Worm (Caenorhabditis elegans): ENCODE results near the gene F46H5.7.

F46H5.7 gene

ce11 chrX:7220209-7220608 is 22.6 kb downstream of the F46H5.7 start:
- TF ChIP-seq aha-1 (tag): peak; percentile 29
- TF ChIP-seq D1046.2 (GFP tag; IDR thresholded peaks at IDR 0.05): no peak

ce11 chrX:7217704-7218479 is 24.9 kb downstream of the F46H5.7 start, which contains the start of gene syd-9:
Gene syd-9 (plus strand): TSS chrX:7218097.
- TF ChIP-seq hlh-30 (tag; optimal IDR thresholded peaks at IDR 0.05; ENCODE audit: insufficient read depth): peak; percentile 19
- peak; percentile 5 for TF ChIP-seq rbr-2 (tag; optimal IDR thresholded peaks at IDR 0.05)
- TF ChIP-seq aha-1 (tag): peak; percentile 92
- TF ChIP-seq F37D6.2 (tag; optimal IDR thresholded peaks at IDR 0.05): peak; percentile 29
- no peak for TF ChIP-seq mdt-29 (GFP tag; IDR thresholded peaks at IDR 0.05)
- TF ChIP-seq D1046.2 (GFP tag; IDR thresholded peaks at IDR 0.05): no peak
- TF ChIP-seq ctbp-1 (GFP tag; IDR thresholded peaks at IDR 0.05): 0 out of 2 replicates have a peak, but pooled peaks have one; percentile 23
- 0 out of 2 replicates have a peak, but pooled peaks have one; percentile 21 for TF ChIP-seq lim-7 (GFP tag; IDR thresholded peaks at IDR 0.05)
- peak; percentile 45; the same call in 1 of the 2 replicates for TF ChIP-seq egl-43 (GFP tag; IDR thresholded peaks at IDR 0.05)
- peak; percentile 95 for TF ChIP-seq set-16 (GFP tag; IDR thresholded peaks at IDR 0.05)

- TF ChIP-seq php-3 (GFP tag; IDR thresholded peaks at IDR 0.05): no peak
- TF ChIP-seq nhr-102 (tag; optimal IDR thresholded peaks at IDR 0.05): no peak
- TF ChIP-seq duxl-1 (tag; optimal IDR thresholded peaks at IDR 0.05; ENCODE audit: poor library complexity): no peak
Observed at ce11 chrX:7211405-7211804, 31.4 kb downstream of the F46H5.7 start, which contains the start of gene spp-22. Gene spp-22 (plus strand): TSS chrX:7211705.

- TF ChIP-seq mdt-29 (GFP tag; IDR thresholded peaks at IDR 0.05) (no peak), nhr-11 (tag; optimal IDR thresholded peaks at IDR 0.05) (peak; percentile 6), hlh-11 (tag; optimal IDR thresholded peaks at IDR 0.05) (peak; percentile 44), mxl-3 (GFP tag; optimal IDR thresholded peaks at IDR 0.05) (peak; percentile 32), dmd-6 (GFP tag; IDR thresholded peaks at IDR 0.05) (no peak), fkh-10 (GFP tag; optimal IDR thresholded peaks at IDR 0.05) (no peak), hlh-30 (tag; optimal IDR thresholded peaks at IDR 0.05; ENCODE audit: insufficient read depth) (peak; percentile 15)
Observed at ce11 chrX:7210467-7211107, 32.2 kb downstream of the F46H5.7 start.

ce11 chrX:7209151-7209550 is 33.6 kb downstream of the F46H5.7 start:
- TF ChIP-seq lin-15B (tag; optimal IDR thresholded peaks at IDR 0.05) (no peak), aha-1 (tag) (peak; percentile 34), arid-1 (GFP tag; conservative IDR thresholded peaks at IDR 0.05) (no peak), F10B5.3 (tag; optimal IDR thresholded peaks at IDR 0.05) (no peak), attf-4 (tag; optimal IDR thresholded peaks at IDR 0.05) (no peak), nhr-25 (tag; optimal IDR thresholded peaks at IDR 0.05; ENCODE audit: borderline replicate concordance, insufficient read depth) (no peak)

- TF ChIP-seq dmd-9 (GFP tag; IDR thresholded peaks at IDR 0.05): no peak
- TF ChIP-seq lin-1 (GFP tag; IDR thresholded peaks at IDR 0.05): no peak
- no peak for TF ChIP-seq cey-2 (tag; optimal IDR thresholded peaks at IDR 0.05; ENCODE audit: borderline replicate concordance, insufficient read depth)
- no peak for TF ChIP-seq tag-97 (GFP tag; IDR thresholded peaks at IDR 0.05)
- TF ChIP-seq ztf-7 (tag; optimal IDR thresholded peaks at IDR 0.05): no peak
- no peak for TF ChIP-seq mep-1 (tag; optimal IDR thresholded peaks at IDR 0.05)
- no peak for TF ChIP-seq daf-12 (tag; optimal IDR thresholded peaks at IDR 0.05)
- TF ChIP-seq pha-4 (GFP tag; IDR thresholded peaks at IDR 0.05): no peak
- TF ChIP-seq pha-4 (tag; optimal IDR thresholded peaks at IDR 0.05): no peak
- TF ChIP-seq lin-29 (GFP tag; IDR thresholded peaks at IDR 0.05): no peak
- no peak for TF ChIP-seq unc-39 (tag; optimal IDR thresholded peaks at IDR 0.05)
- no peak for TF ChIP-seq R02D3.7 (tag; optimal IDR thresholded peaks at IDR 0.05)
- no peak for TF ChIP-seq nhr-102 (tag; optimal IDR thresholded peaks at IDR 0.05)
- TF ChIP-seq set-16 (GFP tag; IDR thresholded peaks at IDR 0.05): no peak
Observed at ce11 chrX:7206419-7206818, 36.4 kb downstream of the F46H5.7 start, which contains the start of gene ZK867.2. Gene ZK867.2 (plus strand): TSS chrX:7206719.

Data from whole organism, L4 larva.